Fruit fly (Drosophila melanogaster): ENCODE data around the gene Coq6.
A peak's percentile ranks its signal among the peaks of the same experiment; 100 is the strongest.

Coq6 gene

dm6 chr2L:5496468-5497093, 35.4 kb downstream of the Coq6 start (continued):
- TF ChIP-seq HLH3B (GFP tag; IDR thresholded peaks at IDR 0.05) (peak; percentile 40), fu2 (GFP tag; optimal IDR thresholded peaks at IDR 0.05) (peak; percentile 2), ranshi (GFP tag; IDR thresholded peaks at IDR 0.05) (peak; percentile 54), ERR (GFP tag; optimal IDR thresholded peaks at IDR 0.05) (no peak), twi (tag; optimal IDR thresholded peaks at IDR 0.05) (peak; percentile 34), CG16779 (GFP tag; IDR thresholded peaks at IDR 0.05) (no peak), maf-S (GFP tag; optimal IDR thresholded peaks at IDR 0.05) (no peak), unc-4 (GFP tag; IDR thresholded peaks at IDR 0.05; ENCODE audit: partially characterized antibody) (no peak), crol (GFP tag; IDR thresholded peaks at IDR 0.05) (no peak), pros (GFP tag; optimal IDR thresholded peaks at IDR 0.05) (no peak), emc (GFP tag; optimal IDR thresholded peaks at IDR 0.05) (no peak), CG13624 (GFP tag; optimal IDR thresholded peaks at IDR 0.05) (peak; percentile 44), Taf1 (GFP tag; IDR thresholded peaks at IDR 0.05) (0 out of 2 replicates have a peak, but pooled peaks have one; percentile 11), mam (GFP tag; optimal IDR thresholded peaks at IDR 0.05) (peak; percentile 46), vnd (GFP tag; IDR thresholded peaks at IDR 0.05; ENCODE audit: partially characterized antibody) (no peak), CG14860 (GFP tag; IDR thresholded peaks at IDR 0.05; ENCODE audit: partially characterized antibody) (no peak), D19B (GFP tag; optimal IDR thresholded peaks at IDR 0.05) (no peak), grau (tag; optimal IDR thresholded peaks at IDR 0.05) (peak; percentile 69), E2f1 (GFP tag; IDR thresholded peaks at IDR 0.05) (peak; percentile 26; the same call in 1 of the 2 replicates), schlank (tag; optimal IDR thresholded peaks at IDR 0.05) (no peak), CG9215 (GFP tag; IDR thresholded peaks at IDR 0.05) (peak; percentile 18; the same call in 1 of the 2 replicates), CG30403 (GFP tag; optimal IDR thresholded peaks at IDR 0.05) (peak; percentile 56), Ravus (GFP tag; IDR thresholded peaks at IDR 0.05) (no peak), CG32767 (GFP tag; IDR thresholded peaks at IDR 0.05) (0 out of 2 replicates have a peak, but pooled peaks have one; percentile 40), CG11085 (GFP tag; IDR thresholded peaks at IDR 0.05) (peak; percentile 50; the same call in 1 of the 2 replicates), CG33213 (GFP tag; optimal IDR thresholded peaks at IDR 0.05) (peak; percentile 26), CG2875 (GFP tag; optimal IDR thresholded peaks at IDR 0.05) (peak; percentile 61), CG2202 (tag; optimal IDR thresholded peaks at IDR 0.05) (peak; percentile 40), kni (GFP tag; optimal IDR thresholded peaks at IDR 0.05) (no peak), otp (GFP tag; IDR thresholded peaks at IDR 0.05) (peak; percentile 63; the same call in 1 of the 3 replicates), CG4617 (GFP tag; optimal IDR thresholded peaks at IDR 0.05; ENCODE audit: borderline replicate concordance) (no peak), CG6765 (GFP tag; optimal IDR thresholded peaks at IDR 0.05) (no peak), Kr (GFP tag; optimal IDR thresholded peaks at IDR 0.05) (no peak), cad (GFP tag; optimal IDR thresholded peaks at IDR 0.05) (no peak), CG15514 (GFP tag; optimal IDR thresholded peaks at IDR 0.05) (no peak), aop (GFP tag; IDR thresholded peaks at IDR 0.05) (no peak), prd (optimal IDR thresholded peaks at IDR 0.05) (no peak), prd (GFP tag; IDR thresholded peaks at IDR 0.05) (peak; percentile 66; the same call in 2 of the 3 replicates), CG11247 (GFP tag; IDR thresholded peaks at IDR 0.05) (peak; percentile 35; the same call in 1 of the 2 replicates), Sox100B (GFP tag; optimal IDR thresholded peaks at IDR 0.05) (peak; percentile 48), Doc3 (GFP tag; IDR thresholded peaks at IDR 0.05; ENCODE audit: partially characterized antibody) (no peak), CG17186 (GFP tag; optimal IDR thresholded peaks at IDR 0.05) (no peak), HmgD (GFP tag; optimal IDR thresholded peaks at IDR 0.05) (no peak), CG6854 (GFP tag; optimal IDR thresholded peaks at IDR 0.05) (no peak), CG4360 (GFP tag; IDR thresholded peaks at IDR 0.05) (no peak), Oli (tag; optimal IDR thresholded peaks at IDR 0.05) (peak; percentile 62), CG8388 (GFP tag; optimal IDR thresholded peaks at IDR 0.05) (peak; percentile 61), lmd (GFP tag; IDR thresholded peaks at IDR 0.05) (peak; percentile 52), CG1647 (GFP tag; optimal IDR thresholded peaks at IDR 0.05) (peak; percentile 34), CG6791 (GFP tag; IDR thresholded peaks at IDR 0.05; ENCODE audit: partially characterized antibody) (no peak)

All from whole organism, embryonic.